Worm (Caenorhabditis elegans) whole organism, L4 larva: ENCODE results near the gene W02B12.13.

ENCODE experiments used
- dmd-9 ChIP-seq: fragments of 200-800 bp; sonication (Bioruptor generic); IDR thresholded peaks from 2 replicates; pipeline ENCODE4 v1.3.6; 2022; ENCODE audit warnings: missing genetic modification reagents, missing genetic modification characterization, missing compliant biosample characterization
- egl-43 ChIP-seq: fragments of 200-800 bp; sonication (Bioruptor generic); IDR thresholded peaks from 2 replicates; pipeline ENCODE4 v1.3.6; 2022; ENCODE audit warnings: missing genetic modification reagents, missing genetic modification characterization, missing compliant biosample characterization
- lin-39 ChIP-seq: fragments of 150-350 bp; optimal IDR thresholded peaks from 2 replicates; lab custom pipeline; 2014; ENCODE audit warnings: missing biosample characterization, missing genetic modification reagents, missing genetic modification characterization
- lir-3 ChIP-seq: sonication (generic microtip); optimal IDR thresholded peaks from 2 replicates; lab custom pipeline; 2016; ENCODE audit warnings: mild to moderate bottlenecking, missing genetic modification characterization, missing compliant biosample characterization
- lsy-2 ChIP-seq, 2 experiments: fragments of 150-350 bp in 1 of 2; sonication (generic microtip) in 1 of 2; optimal IDR thresholded peaks; 2 replicates each; lab custom pipeline; 2014 to 2017; ENCODE audit warnings: missing biosample characterization in 2 of 2, missing genetic modification characterization in 2 of 2
- unc-130 ChIP-seq: sonication (generic microtip); optimal IDR thresholded peaks from 2 replicates; lab custom pipeline; 2016; ENCODE audit warnings: missing genetic modification reagents, missing genetic modification characterization, missing compliant biosample characterization
- unc-39 ChIP-seq: sonication (generic microtip); optimal IDR thresholded peaks from 2 replicates; lab custom pipeline; 2017; ENCODE audit warnings: missing biosample characterization, missing genetic modification characterization

DNA sequence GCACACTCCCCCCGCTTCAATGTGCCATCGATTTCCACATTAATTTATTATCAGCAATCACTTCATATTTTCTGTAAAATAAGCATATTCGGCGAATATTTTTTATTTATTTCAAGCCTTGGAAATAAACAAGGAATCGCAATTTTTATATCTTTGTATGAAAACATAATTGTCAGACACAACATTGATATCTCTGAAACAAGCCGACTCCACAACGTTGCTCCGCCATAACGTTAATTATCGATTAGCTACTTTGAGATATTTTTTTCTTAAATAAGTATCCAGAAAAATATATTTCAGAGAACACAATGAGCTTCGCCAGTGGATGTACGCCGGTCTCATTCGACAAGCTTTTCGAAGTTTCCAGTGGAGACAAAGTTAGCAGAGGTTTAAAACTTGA, 1.2 kb upstream of the W02B12.13 start, which contains the start of gene adbp-1:
- TF ChIP-seq dmd-9 (GFP tag; lab: Robert Waterston, UW) (no peak), lir-3 (tag; lab: Kevin White, UChicago) (no peak), unc-39 (tag; lab: Kevin White, UChicago) (no peak), lsy-2 (tag; optimal IDR thresholded peaks at IDR 0.05; lab: Kevin White, UChicago) (no peak), egl-43 (no peak), lin-39 (tag; lab: Kevin White, UChicago) (no peak), unc-130 (GFP tag; lab: Kevin White, UChicago) (no peak)
